Fruit fly (Drosophila melanogaster) whole organism, embryonic: ENCODE data around the gene CG13699.

Experiments used
- Adf1 ChIP-seq: fragments of 200-800 bp; sonication (Bioruptor generic); IDR thresholded peaks from 2 replicates; pipeline ENCODE4 v1.3.6; 2022; ENCODE audit warnings: missing biosample characterization, missing genetic modification characterization
- CG10147 ChIP-seq: fragments of 200-800 bp; sonication (Bioruptor generic); optimal IDR thresholded peaks from 2 replicates; lab custom pipeline; 2019; ENCODE audit warnings: missing biosample characterization, mild to moderate bottlenecking, missing genetic modification characterization, moderate library complexity
- CG12942 ChIP-seq: fragments of 200-800 bp; sonication (Bioruptor generic); optimal IDR thresholded peaks from 3 replicates; lab custom pipeline; 2016; ENCODE audit warnings: missing biosample characterization, missing genetic modification characterization
- CG13287 ChIP-seq: fragments of 200-800 bp; sonication (Bioruptor generic); IDR thresholded peaks from 2 replicates; pipeline ENCODE4 v1.3.6; 2022; ENCODE audit warnings: missing biosample characterization, missing genetic modification characterization; ENCODE audit not compliant: partially characterized antibody
- CG15011 ChIP-seq: fragments of 200-800 bp; sonication (Bioruptor generic); optimal IDR thresholded peaks from 3 replicates; lab custom pipeline; 2018; ENCODE audit warnings: missing biosample characterization, mild to moderate bottlenecking, missing genetic modification characterization
- CG15514 ChIP-seq: fragments of 200-800 bp; sonication (Bioruptor generic); optimal IDR thresholded peaks from 3 replicates; lab custom pipeline; 2017; ENCODE audit warnings: missing biosample characterization, missing genetic modification characterization, mild to moderate bottlenecking, moderate library complexity, missing genetic modification reagents
- CG16815 ChIP-seq: fragments of 200-800 bp; sonication (Bioruptor generic); optimal IDR thresholded peaks from 3 replicates; lab custom pipeline; 2017; ENCODE audit warnings: missing biosample characterization, mild to moderate bottlenecking, missing genetic modification characterization
- CG2116 ChIP-seq: fragments of 200-800 bp; sonication (Bioruptor generic); optimal IDR thresholded peaks from 3 replicates; lab custom pipeline; 2018; ENCODE audit warnings: missing biosample characterization, mild to moderate bottlenecking, missing genetic modification characterization
- CG2889 ChIP-seq: fragments of 200-800 bp; sonication (Bioruptor generic); IDR thresholded peaks from 3 replicates; pipeline ENCODE4 v1.3.6; 2022; ENCODE audit warnings: missing biosample characterization, missing genetic modification characterization
- CG31365 ChIP-seq: fragments of 200-800 bp; sonication (Bioruptor generic); optimal IDR thresholded peaks from 2 replicates; lab custom pipeline; 2018; ENCODE audit warnings: missing biosample characterization, mild to moderate bottlenecking, missing genetic modification characterization
- CG31441 ChIP-seq: fragments of 200-800 bp; sonication (Bioruptor generic); IDR thresholded peaks from 2 replicates; pipeline ENCODE4 v1.3.6; 2022; ENCODE audit warnings: missing biosample characterization, missing genetic modification characterization
- CG32532 ChIP-seq: fragments of 200-800 bp; sonication (Bioruptor generic); IDR thresholded peaks from 2 replicates; pipeline ENCODE4 v1.3.6; 2022; ENCODE audit warnings: missing biosample characterization, missing genetic modification characterization
- CG33213 ChIP-seq: fragments of 200-800 bp; sonication (Bioruptor generic); optimal IDR thresholded peaks from 3 replicates; lab custom pipeline; 2016; ENCODE audit warnings: missing biosample characterization, missing genetic modification characterization
- CG6654 ChIP-seq: fragments of 200-800 bp; sonication (Bioruptor generic); optimal IDR thresholded peaks from 2 replicates; lab custom pipeline; 2017; ENCODE audit warnings: missing biosample characterization, mild to moderate bottlenecking, missing genetic modification characterization
- CG6765 ChIP-seq: fragments of 200-800 bp; sonication (Bioruptor generic); optimal IDR thresholded peaks from 3 replicates; lab custom pipeline; 2017; ENCODE audit warnings: missing biosample characterization, mild to moderate bottlenecking, missing genetic modification characterization
- CG7556 ChIP-seq: fragments of 200-800 bp; sonication (Bioruptor generic); optimal IDR thresholded peaks from 2 replicates; lab custom pipeline; 2017; ENCODE audit warnings: missing biosample characterization, mild to moderate bottlenecking, missing genetic modification characterization
- CG7963 ChIP-seq: fragments of 200-800 bp; sonication (Bioruptor generic); IDR thresholded peaks from 3 replicates; pipeline ENCODE4 v1.3.6; 2022; ENCODE audit warnings: missing biosample characterization, missing genetic modification characterization; ENCODE audit not compliant: partially characterized antibody
- CG8944 ChIP-seq: fragments of 200-800 bp; sonication (Bioruptor generic); optimal IDR thresholded peaks from 3 replicates; lab custom pipeline; 2016; ENCODE audit warnings: missing biosample characterization, missing genetic modification characterization
- Camta ChIP-seq: fragments of 200-800 bp; sonication (Bioruptor generic); optimal IDR thresholded peaks from 2 replicates; lab custom pipeline; 2016; ENCODE audit warnings: missing biosample characterization, missing genetic modification characterization
- CkIIα-i1 ChIP-seq: fragments of 200-800 bp; sonication (Bioruptor generic); IDR thresholded peaks from 2 replicates; pipeline ENCODE4 v1.3.6; 2022; ENCODE audit warnings: missing biosample characterization, missing genetic modification characterization
- Dfd ChIP-seq, 2 experiments: fragments of >200 bp; optimal IDR thresholded peaks; 2 replicates each; lab custom pipeline; 2017; ENCODE audit warnings: missing biosample characterization in 2 of 2, missing genetic modification characterization in 2 of 2
- Drgx ChIP-seq: fragments of 200-800 bp; sonication (Bioruptor generic); IDR thresholded peaks from 2 replicates; pipeline ENCODE4 v1.3.6; 2022; ENCODE audit warnings: missing biosample characterization, missing genetic modification characterization
- HmgD ChIP-seq: fragments of 200-800 bp; sonication (Bioruptor generic); optimal IDR thresholded peaks from 3 replicates; lab custom pipeline; 2016; ENCODE audit warnings: missing biosample characterization, missing genetic modification characterization
- Hmx ChIP-seq: fragments of 200-800 bp; sonication (Bioruptor generic); optimal IDR thresholded peaks from 2 replicates; lab custom pipeline; 2016; ENCODE audit warnings: missing biosample characterization, missing genetic modification characterization
- Mad ChIP-seq: fragments of 200-800 bp; sonication (Bioruptor generic); optimal IDR thresholded peaks from 2 replicates; lab custom pipeline; 2016; ENCODE audit warnings: missing biosample characterization, missing genetic modification characterization
- Mes4 ChIP-seq: fragments of 200-800 bp; sonication (Bioruptor generic); optimal IDR thresholded peaks from 2 replicates; lab custom pipeline; 2016; ENCODE audit warnings: missing biosample characterization, missing genetic modification characterization
- NFAT ChIP-seq: fragments of 200-800 bp; sonication (Bioruptor generic); IDR thresholded peaks from 2 replicates; pipeline ENCODE4 v1.3.6; 2022; ENCODE audit warnings: missing biosample characterization, missing genetic modification characterization
- Nf-YC ChIP-seq: fragments of 200-800 bp; optimal IDR thresholded peaks from 3 replicates; lab custom pipeline; 2019; ENCODE audit warnings: missing biosample characterization, mild to moderate bottlenecking, missing genetic modification characterization, moderate library complexity
- Poxn ChIP-seq: fragments of 200-800 bp; sonication (Bioruptor generic); IDR thresholded peaks from 2 replicates; pipeline ENCODE4 v1.3.6; 2022; ENCODE audit warnings: missing biosample characterization, missing genetic modification characterization
- Side ChIP-seq: fragments of 200-800 bp; sonication (Bioruptor generic); optimal IDR thresholded peaks from 2 replicates; lab custom pipeline; 2016; ENCODE audit warnings: missing biosample characterization, missing genetic modification characterization
- Sox100B ChIP-seq: fragments of 200-800 bp; sonication (Bioruptor generic); optimal IDR thresholded peaks from 3 replicates; lab custom pipeline; 2018; ENCODE audit warnings: missing biosample characterization, mild to moderate bottlenecking, missing genetic modification characterization
- Vsx1 ChIP-seq: fragments of 200-800 bp; sonication (Bioruptor generic); optimal IDR thresholded peaks from 2 replicates; lab custom pipeline; 2017; ENCODE audit warnings: missing biosample characterization, mild to moderate bottlenecking, missing genetic modification characterization, missing genetic modification reagents
- YL-1 ChIP-seq: fragments of 200-800 bp; sonication (Bioruptor generic); optimal IDR thresholded peaks from 3 replicates; lab custom pipeline; 2017; ENCODE audit warnings: missing biosample characterization, mild to moderate bottlenecking, missing genetic modification characterization
- ab ChIP-seq: fragments of 200-800 bp; sonication (Bioruptor generic); optimal IDR thresholded peaks from 2 replicates; lab custom pipeline; 2016; ENCODE audit warnings: missing biosample characterization, missing genetic modification characterization
- ato ChIP-seq: fragments of 200-800 bp; sonication (Bioruptor generic); IDR thresholded peaks from 2 replicates; pipeline ENCODE4 v1.3.6; 2022; ENCODE audit warnings: missing biosample characterization, missing genetic modification characterization; ENCODE audit not compliant: partially characterized antibody
- br ChIP-seq: fragments of >200 bp; optimal IDR thresholded peaks from 2 replicates; lab custom pipeline; 2017
- caup ChIP-seq: fragments of 200-800 bp; sonication (Bioruptor generic); optimal IDR thresholded peaks from 3 replicates; lab custom pipeline; 2017; ENCODE audit warnings: missing biosample characterization, mild to moderate bottlenecking, missing genetic modification characterization, moderate library complexity; ENCODE audit not compliant: severe bottlenecking
- emc ChIP-seq: fragments of 200-800 bp; sonication (Bioruptor generic); optimal IDR thresholded peaks from 2 replicates; lab custom pipeline; 2016; ENCODE audit warnings: missing biosample characterization, missing genetic modification characterization
- ftz-f1 ChIP-seq: fragments of 200-800 bp; sonication (Bioruptor generic); optimal IDR thresholded peaks from 2 replicates; lab custom pipeline; 2016; ENCODE audit warnings: missing biosample characterization, missing genetic modification characterization
- gsb ChIP-seq: fragments of 200-800 bp; sonication (Bioruptor generic); IDR thresholded peaks from 2 replicates; pipeline ENCODE4 v1.3.6; 2022; ENCODE audit warnings: missing biosample characterization, missing genetic modification characterization
- knrl ChIP-seq: fragments of 200-800 bp; sonication (Bioruptor generic); IDR thresholded peaks from 3 replicates; pipeline ENCODE4 v1.3.6; 2022; ENCODE audit warnings: missing biosample characterization, missing genetic modification characterization; ENCODE audit not compliant: partially characterized antibody
- nerfin-2 ChIP-seq: fragments of 200-800 bp; sonication (Bioruptor generic); IDR thresholded peaks from 2 replicates; pipeline ENCODE4 v1.3.6; 2022; ENCODE audit warnings: missing biosample characterization, missing genetic modification characterization; ENCODE audit not compliant: partially characterized antibody
- p53 ChIP-seq: fragments of 200-800 bp; sonication (Bioruptor generic); optimal IDR thresholded peaks from 2 replicates; lab custom pipeline; 2016; ENCODE audit warnings: missing biosample characterization, missing genetic modification characterization
- ro ChIP-seq: fragments of 200-800 bp; sonication (Bioruptor generic); IDR thresholded peaks from 2 replicates; pipeline ENCODE4 v1.3.6; 2022; ENCODE audit warnings: missing biosample characterization, missing genetic modification characterization
- seq ChIP-seq: fragments of 200-800 bp; sonication (Bioruptor generic); IDR thresholded peaks from 2 replicates; pipeline ENCODE4 v1.3.6; 2022; ENCODE audit warnings: missing biosample characterization, missing genetic modification characterization
- sob ChIP-seq: fragments of 200-800 bp; sonication (Bioruptor generic); IDR thresholded peaks from 2 replicates; pipeline ENCODE4 v1.3.6; 2022; ENCODE audit warnings: missing biosample characterization, missing genetic modification characterization
- tx ChIP-seq: fragments of 200-800 bp; sonication (Bioruptor generic); optimal IDR thresholded peaks from 2 replicates; lab custom pipeline; 2016; ENCODE audit warnings: missing biosample characterization, missing genetic modification characterization
- unpg ChIP-seq: fragments of 200-800 bp; sonication (Bioruptor generic); optimal IDR thresholded peaks from 3 replicates; lab custom pipeline; 2018; ENCODE audit warnings: missing biosample characterization, mild to moderate bottlenecking, missing genetic modification characterization, moderate library complexity
- zen2 ChIP-seq: fragments of 200-800 bp; sonication (Bioruptor generic); IDR thresholded peaks from 3 replicates; pipeline ENCODE4 v1.3.6; 2022; ENCODE audit warnings: missing biosample characterization, missing genetic modification characterization; ENCODE audit not compliant: partially characterized antibody

The CG13699 gene

dm6 chr3L:18193642-18194041 is 31.3 kb upstream of the CG13699 start:
- TF ChIP-seq CG8944 = no peak
- peak; percentile 82 for TF ChIP-seq p53 (GFP tag; lab: Kevin White, UChicago)

- TF ChIP-seq Mes4 (GFP tag; lab: Kevin White, UChicago) = no peak
- no peak for TF ChIP-seq CG2889 (GFP tag; lab: Robert Waterston, UW)
- peak; percentile 42 for TF ChIP-seq sob (GFP tag; lab: Robert Waterston, UW)
- no peak for TF ChIP-seq Hmx (GFP tag; lab: Kevin White, UChicago)
- TF ChIP-seq gsb (GFP tag; lab: Robert Waterston, UW) = no peak
- peak; percentile 43 for TF ChIP-seq CG12942 (GFP tag; lab: Kevin White, UChicago)
- no peak for TF ChIP-seq CkIIα-i1 (GFP tag; lab: Robert Waterston, UW)
- peak; percentile 82 for TF ChIP-seq unpg (GFP tag; lab: Kevin White, UChicago)
- TF ChIP-seq seq (GFP tag; lab: Robert Waterston, UW) = no peak
- no peak for TF ChIP-seq ro (GFP tag; lab: Robert Waterston, UW)
- TF ChIP-seq Vsx1 (GFP tag; lab: Kevin White, UChicago) = peak; percentile 30
- peak; percentile 40 for TF ChIP-seq Nf-YC
- TF ChIP-seq CG7963 (GFP tag; lab: Robert Waterston, UW) = no peak
- no peak for TF ChIP-seq YL-1 (GFP tag; lab: Kevin White, UChicago)
- no peak for TF ChIP-seq emc
- TF ChIP-seq CG13287 (GFP tag; lab: Robert Waterston, UW) = no peak
- TF ChIP-seq zen2 = no peak
- peak; percentile 87 for TF ChIP-seq CG7556 (GFP tag; lab: Kevin White, UChicago)
- no peak for TF ChIP-seq Dfd (GFP tag; optimal IDR thresholded peaks at IDR 0.05; lab: Kevin White, UChicago)
- TF ChIP-seq Adf1 (GFP tag; lab: Robert Waterston, UW) = no peak
- no peak for TF ChIP-seq Drgx (GFP tag; lab: Robert Waterston, UW)
- peak; percentile 36 for TF ChIP-seq CG15514 (GFP tag; lab: Kevin White, UChicago)
- no peak for TF ChIP-seq Side (GFP tag; lab: Kevin White, UChicago)
- no peak for TF ChIP-seq Poxn (GFP tag; lab: Robert Waterston, UW)
- no peak for TF ChIP-seq CG33213 (GFP tag; lab: Kevin White, UChicago)
- peak; percentile 84 for TF ChIP-seq CG10147
- peak; percentile 82 for TF ChIP-seq Sox100B (GFP tag; lab: Kevin White, UChicago)
- TF ChIP-seq CG15011 = peak; percentile 40
- TF ChIP-seq CG2116 (GFP tag; lab: Kevin White, UChicago) = peak; percentile 40
- no peak for TF ChIP-seq knrl (GFP tag; lab: Robert Waterston, UW)
- no peak for TF ChIP-seq br (lab: Kevin White, UChicago)
- no peak for TF ChIP-seq tx (GFP tag; lab: Kevin White, UChicago)
- TF ChIP-seq HmgD = no peak
- TF ChIP-seq nerfin-2 (GFP tag; lab: Robert Waterston, UW) = no peak
- TF ChIP-seq p53 (GFP tag; lab: Kevin White, UChicago) = no peak
- TF ChIP-seq caup (GFP tag; lab: Kevin White, UChicago) = peak; percentile 62
- TF ChIP-seq CG31365 (tag; lab: Kevin White, UChicago) = no peak
- TF ChIP-seq CG32532 = peak; percentile 60; the same call in 1 of the 2 replicates
- TF ChIP-seq ato (GFP tag; lab: Robert Waterston, UW) = no peak
- peak; percentile 94 for TF ChIP-seq CG31441
- no peak for TF ChIP-seq ftz-f1 (GFP tag; lab: Kevin White, UChicago)
- TF ChIP-seq CG6654 = peak; percentile 53
- no peak for TF ChIP-seq ab (GFP tag; lab: Kevin White, UChicago)
- TF ChIP-seq NFAT (GFP tag; lab: Robert Waterston, UW) = no peak
- TF ChIP-seq Mad (GFP tag; lab: Kevin White, UChicago) = no peak
- TF ChIP-seq Camta = no peak
- TF ChIP-seq CG6765 (GFP tag; lab: Kevin White, UChicago) = peak; percentile 0
- peak; percentile 78 for TF ChIP-seq CG16815 (GFP tag; lab: Kevin White, UChicago)
Observed at dm6 chr3L:18192858-18193478, 30.6 kb upstream of the CG13699 start.
